Worm (Caenorhabditis elegans) whole organism, L1 larva: ENCODE results near the gene str-208.

Experiments
- C16A3.4 ChIP-seq: fragments of 150-350 bp; optimal IDR thresholded peaks from 2 replicates; lab custom pipeline; 2014; ENCODE audit warnings: missing biosample characterization, missing genetic modification characterization
- C34B4.2 ChIP-seq: sonication (generic microtip); optimal IDR thresholded peaks from 2 replicates; lab custom pipeline; 2017; ENCODE audit warnings: mild to moderate bottlenecking, missing genetic modification characterization, missing compliant biosample characterization
- alr-1 ChIP-seq: fragments of 200-800 bp; sonication (Bioruptor generic); optimal IDR thresholded peaks from 2 replicates; lab custom pipeline; 2018; ENCODE audit warnings: borderline replicate concordance, mild to moderate bottlenecking, missing genetic modification characterization, missing compliant biosample characterization
- ceh-8 ChIP-seq: fragments of 200-800 bp; sonication (Bioruptor generic); optimal IDR thresholded peaks from 2 replicates; lab custom pipeline; 2018; ENCODE audit warnings: mild to moderate bottlenecking, missing genetic modification characterization, moderate library complexity, missing compliant biosample characterization
- ceh-88 ChIP-seq: fragments of 200-800 bp; sonication (Bioruptor generic); IDR thresholded peaks from 2 replicates; pipeline ENCODE4 v1.3.6; 2022; ENCODE audit warnings: missing genetic modification characterization, missing compliant biosample characterization
- ceh-90 ChIP-seq: sonication (generic microtip); optimal IDR thresholded peaks from 2 replicates; lab custom pipeline; 2016; ENCODE audit warnings: missing genetic modification characterization, missing compliant biosample characterization
- efl-1 ChIP-seq, 4 experiments: fragments of 150-350 bp; optimal IDR thresholded peaks in 3 of 4; peaks in 1 of 4; 1 replicate in 1 of 4; 2 replicates in 3 of 4; lab custom pipeline; 2014; ENCODE audit warnings: missing biosample characterization in 2 of 4, missing genetic modification characterization in 2 of 4, missing genetic modification reagents in 2 of 4
- elt-2 ChIP-seq: sonication (generic microtip); optimal IDR thresholded peaks from 2 replicates; lab custom pipeline; 2016; ENCODE audit warnings: missing genetic modification characterization, mild to moderate bottlenecking, inconsistent platforms, missing compliant biosample characterization, missing genetic modification reagents
- ets-5 ChIP-seq: fragments of 200-800 bp; sonication (Bioruptor generic); IDR thresholded peaks from 2 replicates; pipeline ENCODE4 v1.3.6; 2022; ENCODE audit warnings: missing genetic modification characterization, missing compliant biosample characterization
- fkh-4 ChIP-seq: sonication (generic microtip); optimal IDR thresholded peaks from 2 replicates; lab custom pipeline; 2016; ENCODE audit warnings: missing compliant biosample characterization, missing genetic modification characterization, borderline replicate concordance
- hpl-2 ChIP-seq: fragments of 150-350 bp; optimal IDR thresholded peaks from 2 replicates; lab custom pipeline; 2014; ENCODE audit warnings: missing biosample characterization, missing genetic modification reagents, missing genetic modification characterization
- jun-1 ChIP-seq: fragments of 150-350 bp; optimal IDR thresholded peaks from 2 replicates; lab custom pipeline; 2014; ENCODE audit warnings: missing biosample characterization, missing genetic modification reagents, missing genetic modification characterization
- lin-14 ChIP-seq: fragments of 200-800 bp; sonication (Bioruptor generic); optimal IDR thresholded peaks from 2 replicates; lab custom pipeline; 2018; ENCODE audit warnings: mild to moderate bottlenecking, missing genetic modification characterization, moderate library complexity, missing compliant biosample characterization
- lin-35 ChIP-seq, 2 experiments: fragments of 150-350 bp; optimal IDR thresholded peaks; 2 replicates each; lab custom pipeline; 2014; ENCODE audit warnings: missing biosample characterization in 2 of 2, missing genetic modification characterization in 2 of 2, missing genetic modification reagents in 2 of 2
- lir-3 ChIP-seq: sonication (generic microtip); optimal IDR thresholded peaks from 2 replicates; lab custom pipeline; 2016; ENCODE audit warnings: mild to moderate bottlenecking, missing genetic modification characterization, moderate library complexity, missing compliant biosample characterization; ENCODE audit not compliant: poor library complexity
- mef-2 ChIP-seq: fragments of 150-350 bp; optimal IDR thresholded peaks from 2 replicates; lab custom pipeline; 2014; ENCODE audit warnings: missing biosample characterization, missing genetic modification characterization
- mep-1 ChIP-seq: fragments of 150-350 bp; optimal IDR thresholded peaks from 2 replicates; lab custom pipeline; 2014; ENCODE audit warnings: missing biosample characterization, missing genetic modification characterization
- nhr-11 ChIP-seq: fragments of 150-350 bp; optimal IDR thresholded peaks from 2 replicates; lab custom pipeline; 2014; ENCODE audit warnings: missing biosample characterization, missing genetic modification characterization
- nhr-237 ChIP-seq: fragments of 150-350 bp; optimal IDR thresholded peaks from 2 replicates; lab custom pipeline; 2014; ENCODE audit warnings: missing biosample characterization, missing genetic modification characterization
- nhr-71 ChIP-seq: sonication (generic microtip); optimal IDR thresholded peaks from 2 replicates; lab custom pipeline; 2016; ENCODE audit warnings: mild to moderate bottlenecking, missing genetic modification characterization, moderate library complexity, missing compliant biosample characterization
- nhr-90 ChIP-seq: sonication (generic microtip); optimal IDR thresholded peaks from 2 replicates; lab custom pipeline; 2016; ENCODE audit warnings: mild to moderate bottlenecking, missing genetic modification characterization, missing compliant biosample characterization; ENCODE audit not compliant: poor library complexity
- pag-3 ChIP-seq: sonication (generic microtip); optimal IDR thresholded peaks from 2 replicates; lab custom pipeline; 2017; ENCODE audit warnings: missing genetic modification characterization, mild to moderate bottlenecking, missing compliant biosample characterization, antibody characterized with exemption, borderline replicate concordance; ENCODE audit not compliant: insufficient read depth
- pqm-1 ChIP-seq: sonication (generic microtip); optimal IDR thresholded peaks from 3 replicates; lab custom pipeline; 2017; ENCODE audit warnings: missing biosample characterization, missing genetic modification characterization
- skn-1 ChIP-seq: fragments of 150-350 bp; optimal IDR thresholded peaks from 2 replicates; lab custom pipeline; 2014; ENCODE audit warnings: missing biosample characterization, missing genetic modification characterization
- snu-23 ChIP-seq: sonication (generic microtip); optimal IDR thresholded peaks from 2 replicates; lab custom pipeline; 2016; ENCODE audit warnings: missing genetic modification characterization, missing compliant biosample characterization
- sup-37 ChIP-seq: fragments of 200-800 bp; sonication (Bioruptor generic); optimal IDR thresholded peaks from 2 replicates; lab custom pipeline; 2018; ENCODE audit warnings: mild to moderate bottlenecking, missing genetic modification characterization, missing compliant biosample characterization
- swsn-7 ChIP-seq: sonication (generic microtip); optimal IDR thresholded peaks from 2 replicates; lab custom pipeline; 2016; ENCODE audit warnings: missing genetic modification characterization, missing compliant biosample characterization
- unc-30 ChIP-seq: sonication (generic microtip); optimal IDR thresholded peaks from 2 replicates; lab custom pipeline; 2017; ENCODE audit warnings: missing biosample characterization, missing genetic modification characterization
- zag-1 ChIP-seq: fragments of 150-350 bp; optimal IDR thresholded peaks from 2 replicates; lab custom pipeline; 2014; ENCODE audit warnings: missing biosample characterization, missing genetic modification characterization
- zip-4 ChIP-seq: fragments of 200-800 bp; sonication (Bioruptor generic); optimal IDR thresholded peaks from 2 replicates; lab custom pipeline; 2018; ENCODE audit warnings: mild to moderate bottlenecking, missing genetic modification characterization, moderate library complexity, missing compliant biosample characterization
- ztf-11 ChIP-seq, 2 experiments: sonication (generic microtip); optimal IDR thresholded peaks; 2 replicates each; lab custom pipeline; 2016 to 2017; ENCODE audit warnings: missing genetic modification characterization in 2 of 2, missing biosample characterization in 1 of 2, missing compliant biosample characterization in 1 of 2
- ztf-4 ChIP-seq: fragments of 150-350 bp; optimal IDR thresholded peaks from 2 replicates; lab custom pipeline; 2014; ENCODE audit warnings: missing biosample characterization, missing genetic modification characterization

str-208 gene

ce11 chrV:4995155-4995554 lies 38.5 kb downstream of the str-208 start, which contains the start of gene ncx-9:
Gene ncx-9, minus strand, starts transcription at chrV:4995255.
- TF ChIP-seq sup-37 (GFP tag; lab: Kevin White, UChicago) (no peak), nhr-237 (tag; lab: Kevin White, UChicago) (no peak), fkh-4 (tag; lab: Kevin White, UChicago) (no peak), nhr-90 (tag; lab: Kevin White, UChicago) (no peak), ets-5 (GFP tag; lab: Robert Waterston, UW) (no peak), lin-14 (GFP tag; lab: Kevin White, UChicago) (no peak), lin-35 (GFP tag; optimal IDR thresholded peaks at IDR 0.05; lab: Kevin White, UChicago) (no peak), swsn-7 (tag; lab: Kevin White, UChicago) (no peak), snu-23 (GFP tag; lab: Kevin White, UChicago) (no peak), elt-2 (tag; lab: Kevin White, UChicago) (no peak), pag-3 (tag; lab: Kevin White, UChicago) (no peak), C16A3.4 (tag; lab: Kevin White, UChicago) (no peak), ztf-4 (tag; lab: Kevin White, UChicago) (no peak), jun-1 (tag; lab: Kevin White, UChicago) (no peak), pqm-1 (tag; lab: Kevin White, UChicago) (no peak)

- TF ChIP-seq ceh-8 = no peak
- TF ChIP-seq elt-2 (tag; lab: Kevin White, UChicago) = peak; percentile 48
- no peak for TF ChIP-seq alr-1 (tag; lab: Kevin White, UChicago)
These were observed 43.8 kb downstream of the str-208 start, which contains the start of gene ugt-7 for ce11 chrV:5000406-5000805. Gene ugt-7, minus strand, starts transcription at chrV:5000566.

- no peak for TF ChIP-seq C16A3.4 (tag; lab: Kevin White, UChicago)
- no peak for TF ChIP-seq zag-1 (tag; lab: Kevin White, UChicago)
- no peak for TF ChIP-seq zip-4 (GFP tag; lab: Kevin White, UChicago)
- no peak for TF ChIP-seq ceh-88 (GFP tag; lab: Robert Waterston, UW)
- no peak for TF ChIP-seq mep-1 (tag; lab: Kevin White, UChicago)
- no peak for TF ChIP-seq mef-2 (tag; lab: Kevin White, UChicago)
- no peak for TF ChIP-seq nhr-11
- no peak for TF ChIP-seq sup-37 (GFP tag; lab: Kevin White, UChicago)
- TF ChIP-seq lir-3 = no peak
- no peak for TF ChIP-seq nhr-71 (tag; lab: Kevin White, UChicago)
- no peak for TF ChIP-seq efl-1 (optimal IDR thresholded peaks at IDR 0.05; lab: Kevin White, UChicago)
- no peak for TF ChIP-seq efl-1 (GFP tag; optimal IDR thresholded peaks at IDR 0.05 in 1 of 2; lab: Kevin White, UChicago)
- TF ChIP-seq unc-30 (tag; lab: Kevin White, UChicago) = no peak
- no peak for TF ChIP-seq hpl-2 (GFP tag; lab: Kevin White, UChicago)
- TF ChIP-seq jun-1 (tag; lab: Kevin White, UChicago) = no peak
- no peak for TF ChIP-seq ceh-90 (tag; lab: Kevin White, UChicago)
- TF ChIP-seq C34B4.2 (tag; lab: Kevin White, UChicago) = no peak
- no peak for TF ChIP-seq ztf-11 (tag; optimal IDR thresholded peaks at IDR 0.05; lab: Kevin White, UChicago)
- no peak for TF ChIP-seq skn-1 (tag; lab: Kevin White, UChicago)
These were observed 44.8 kb downstream of the str-208 start, which contains the start of gene srr-8 for ce11 chrV:5001386-5001785. Gene srr-8, plus strand, starts transcription at chrV:5001686.
